Worm (Caenorhabditis elegans): ENCODE results near the gene Y71H2AM.20.

DNA sequence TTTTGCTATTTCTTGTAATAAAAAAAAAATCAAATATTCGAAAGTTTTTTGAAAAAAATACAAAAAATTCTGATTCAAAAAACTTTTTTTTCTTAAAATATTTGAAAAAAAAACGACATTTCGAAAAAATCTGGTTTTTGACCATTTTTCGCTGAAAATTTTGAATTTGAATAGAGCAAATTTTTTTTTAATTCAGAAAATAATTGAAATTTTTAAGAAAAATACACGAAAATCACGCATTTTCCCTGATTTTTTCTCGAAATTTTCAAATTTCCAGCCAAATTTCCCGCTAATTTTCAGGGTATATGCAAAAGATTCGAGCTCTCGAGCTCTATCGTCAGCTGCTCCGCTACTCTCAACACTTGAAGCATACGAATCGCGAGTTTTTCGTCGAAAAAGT, 41.0 kb upstream of the Y71H2AM.20 start, which contains the start of gene Y71H2AM.1:
- no peak for TF ChIP-seq ceh-28 (tag; optimal IDR thresholded peaks at IDR 0.05)
- no peak for TF ChIP-seq unc-62 (GFP tag; optimal IDR thresholded peaks at IDR 0.05)
- no peak for TF ChIP-seq ceh-82 (tag; optimal IDR thresholded peaks at IDR 0.05)
